Fruit fly (Drosophila melanogaster) whole organism, wandering third instar larva: ENCODE measurements around the gene CG6271.

Experiments
- CG32264 ChIP-seq: fragments of 200-800 bp; sonication (Bioruptor generic); optimal IDR thresholded peaks from 2 replicates; lab custom pipeline; 2016; ENCODE audit warnings: missing biosample characterization, missing genetic modification characterization
- Dfd ChIP-seq: fragments of >200 bp; optimal IDR thresholded peaks from 2 replicates; lab custom pipeline; 2017; ENCODE audit warnings: missing biosample characterization, missing genetic modification characterization
- HLH106 ChIP-seq: fragments of 200-800 bp; optimal IDR thresholded peaks from 3 replicates; lab custom pipeline; 2019; ENCODE audit warnings: missing biosample characterization, mild to moderate bottlenecking, missing genetic modification characterization, moderate library complexity
- Sp1 ChIP-seq: fragments of 200-800 bp; sonication (Bioruptor generic); optimal IDR thresholded peaks from 3 replicates; lab custom pipeline; 2019; ENCODE audit warnings: missing biosample characterization, mild to moderate bottlenecking, missing genetic modification characterization, moderate library complexity
- brk ChIP-seq: fragments of 200-800 bp; sonication (Bioruptor generic); optimal IDR thresholded peaks from 2 replicates; lab custom pipeline; 2016; ENCODE audit warnings: missing biosample characterization, mild to moderate bottlenecking, missing genetic modification characterization
- foxo ChIP-seq, 2 experiments: fragments of 200-800 bp; sonication (Bioruptor generic); optimal IDR thresholded peaks; 2 replicates in 1 of 2; 3 replicates in 1 of 2; lab custom pipeline; 2016 to 2017; ENCODE audit warnings: missing biosample characterization in 2 of 2, missing genetic modification characterization in 2 of 2
- h ChIP-seq: fragments of 200-800 bp; sonication (Bioruptor generic); optimal IDR thresholded peaks from 3 replicates; lab custom pipeline; 2016; ENCODE audit warnings: missing biosample characterization, mild to moderate bottlenecking, missing genetic modification characterization
- psq ChIP-seq: fragments of 200-800 bp; sonication (Bioruptor generic); optimal IDR thresholded peaks from 3 replicates; lab custom pipeline; 2017; ENCODE audit warnings: missing biosample characterization, mild to moderate bottlenecking, missing genetic modification characterization, moderate library complexity
- sv ChIP-seq: fragments of 200-800 bp; sonication (Bioruptor generic); optimal IDR thresholded peaks from 3 replicates; lab custom pipeline; 2016; ENCODE audit warnings: missing biosample characterization, missing genetic modification characterization
- tai ChIP-seq: sonication (Bioruptor generic); optimal IDR thresholded peaks from 2 replicates; lab custom pipeline; 2016; ENCODE audit warnings: missing biosample characterization, missing genetic modification characterization

- TF ChIP-seq brk (GFP tag; lab: Kevin White, UChicago) (no peak), tai (GFP tag; lab: Kevin White, UChicago) (no peak), sv (GFP tag; lab: Kevin White, UChicago) (no peak), Sp1 (GFP tag; lab: Kevin White, UChicago) (no peak), CG32264 (GFP tag; lab: Kevin White, UChicago) (no peak), foxo (GFP tag; optimal IDR thresholded peaks at IDR 0.05; lab: Kevin White, UChicago) (no peak), psq (GFP tag; lab: Kevin White, UChicago) (no peak), h (GFP tag; lab: Kevin White, UChicago) (no peak), HLH106 (tag; lab: Kevin White, UChicago) (no peak), Dfd (GFP tag; lab: Kevin White, UChicago) (no peak)
Measured at dm6 chr3R:27033935-27034334, 8.0 kb upstream of the CG6271 start.
